Worm (Caenorhabditis elegans) whole organism, mixed stage, embryonic: Measurements from ENCODE around the gene ZK938.3.
A peak's percentile ranks its signal among the peaks of the same experiment; 100 is the strongest.

Experiments
- bed-3 ChIP-seq: fragments of 200-800 bp; sonication (Bioruptor generic); optimal IDR thresholded peaks from 3 replicates; lab custom pipeline; 2018; ENCODE audit warnings: mild to moderate bottlenecking, missing genetic modification characterization, moderate library complexity, missing compliant biosample characterization
- blmp-1 ChIP-seq: fragments of 150-350 bp; optimal IDR thresholded peaks from 2 replicates; lab custom pipeline; 2014; ENCODE audit warnings: missing biosample characterization, missing genetic modification characterization
- ceh-39 ChIP-seq: fragments of 150-350 bp; optimal IDR thresholded peaks from 2 replicates; lab custom pipeline; 2014; ENCODE audit warnings: missing biosample characterization, missing genetic modification characterization
- ceh-43 ChIP-seq: fragments of 200-800 bp; sonication (Bioruptor generic); optimal IDR thresholded peaks from 2 replicates; lab custom pipeline; 2018; ENCODE audit warnings: mild to moderate bottlenecking, missing genetic modification characterization, moderate library complexity, missing compliant biosample characterization
- ceh-83 ChIP-seq: fragments of 200-800 bp; sonication (Bioruptor generic); optimal IDR thresholded peaks from 2 replicates; lab custom pipeline; 2018; ENCODE audit warnings: mild to moderate bottlenecking, missing genetic modification characterization, missing compliant biosample characterization
- ces-1 ChIP-seq: fragments of 150-350 bp; optimal IDR thresholded peaks from 2 replicates; lab custom pipeline; 2014; ENCODE audit warnings: missing biosample characterization, missing genetic modification reagents, missing genetic modification characterization
- cnd-1 ChIP-seq: fragments of 200-800 bp; sonication (Bioruptor generic); optimal IDR thresholded peaks from 2 replicates; lab custom pipeline; 2018; ENCODE audit warnings: mild to moderate bottlenecking, missing genetic modification characterization, missing compliant biosample characterization
- drap-1 ChIP-seq: fragments of 200-800 bp; sonication (Bioruptor generic); optimal IDR thresholded peaks from 3 replicates; lab custom pipeline; 2018; ENCODE audit warnings: mild to moderate bottlenecking, missing genetic modification characterization, missing compliant biosample characterization
- elt-1 ChIP-seq: sonication (generic microtip); optimal IDR thresholded peaks from 2 replicates; lab custom pipeline; 2017; ENCODE audit warnings: missing genetic modification characterization, mild to moderate bottlenecking, missing compliant biosample characterization, antibody characterized with exemption, moderate library complexity, borderline replicate concordance; ENCODE audit not compliant: insufficient read depth
- elt-3 ChIP-seq: fragments of 150-350 bp; optimal IDR thresholded peaks from 2 replicates; lab custom pipeline; 2014; ENCODE audit warnings: missing biosample characterization, missing genetic modification characterization
- ham-2 ChIP-seq: fragments of 200-800 bp; sonication (Bioruptor generic); optimal IDR thresholded peaks from 2 replicates; lab custom pipeline; 2018; ENCODE audit warnings: mild to moderate bottlenecking, missing genetic modification characterization, missing compliant biosample characterization
- hlh-1 ChIP-seq: fragments of 150-350 bp; optimal IDR thresholded peaks from 2 replicates; lab custom pipeline; 2014; ENCODE audit warnings: missing biosample characterization, missing genetic modification reagents, missing genetic modification characterization
- lin-13 ChIP-seq: fragments of 150-350 bp; optimal IDR thresholded peaks from 2 replicates; lab custom pipeline; 2014; ENCODE audit warnings: missing biosample characterization, missing genetic modification characterization
- lsy-2 ChIP-seq: fragments of 150-350 bp; optimal IDR thresholded peaks from 2 replicates; lab custom pipeline; 2014; ENCODE audit warnings: missing biosample characterization, missing genetic modification characterization
- mep-1 ChIP-seq: fragments of 150-350 bp; optimal IDR thresholded peaks from 2 replicates; lab custom pipeline; 2017; ENCODE audit warnings: missing biosample characterization, missing genetic modification reagents, missing genetic modification characterization, inconsistent platforms
- mls-2 ChIP-seq: sonication (generic microtip); optimal IDR thresholded peaks from 2 replicates; lab custom pipeline; 2016; ENCODE audit warnings: mild to moderate bottlenecking, missing genetic modification characterization, moderate library complexity, missing compliant biosample characterization
- nhr-237 ChIP-seq: fragments of 150-350 bp; optimal IDR thresholded peaks from 2 replicates; lab custom pipeline; 2014; ENCODE audit warnings: missing biosample characterization, missing genetic modification characterization
- nhr-28 ChIP-seq: fragments of 150-350 bp; optimal IDR thresholded peaks from 2 replicates; lab custom pipeline; 2014; ENCODE audit warnings: missing biosample characterization, missing genetic modification characterization
- sem-2 ChIP-seq: fragments of 200-800 bp; sonication (Bioruptor generic); optimal IDR thresholded peaks from 2 replicates; lab custom pipeline; 2018; ENCODE audit warnings: mild to moderate bottlenecking, missing genetic modification characterization, missing compliant biosample characterization
- snpc-4 ChIP-seq: fragments of 150-350 bp; optimal IDR thresholded peaks from 2 replicates; lab custom pipeline; 2014; ENCODE audit warnings: missing biosample characterization, missing genetic modification characterization
- sptf-1 ChIP-seq: sonication (generic microtip); optimal IDR thresholded peaks from 2 replicates; lab custom pipeline; 2017; ENCODE audit warnings: mild to moderate bottlenecking, missing genetic modification characterization, moderate library complexity, missing compliant biosample characterization
- unc-120 ChIP-seq: sonication (generic microtip); optimal IDR thresholded peaks from 2 replicates; lab custom pipeline; 2017; ENCODE audit warnings: missing genetic modification characterization, missing compliant biosample characterization; ENCODE audit not compliant: poor library complexity, severe bottlenecking
- unc-39 ChIP-seq: fragments of 150-350 bp; optimal IDR thresholded peaks from 2 replicates; lab custom pipeline; 2014; ENCODE audit warnings: missing biosample characterization, missing genetic modification characterization
- unc-62 ChIP-seq: fragments of 150-350 bp; optimal IDR thresholded peaks from 2 replicates; lab custom pipeline; 2014; ENCODE audit warnings: missing biosample characterization, missing genetic modification reagents, missing genetic modification characterization
- zip-8 ChIP-seq: fragments of 150-350 bp; optimal IDR thresholded peaks from 2 replicates; lab custom pipeline; 2014; ENCODE audit warnings: missing biosample characterization, missing genetic modification characterization

ZK938.3 gene

ce11 chrII:9850945-9851344, 17.2 kb upstream of the ZK938.3 start, which contains the start of gene ZK938.10:
TSS of gene ZK938.10 (minus strand) at chrII:9851045.
- TF ChIP-seq lsy-2 (tag; lab: Kevin White, UChicago): no peak
- no peak for TF ChIP-seq hlh-1 (tag; lab: Kevin White, UChicago)
- no peak for TF ChIP-seq blmp-1 (tag; lab: Kevin White, UChicago)
- no peak for TF ChIP-seq nhr-237 (tag; lab: Kevin White, UChicago)
- no peak for TF ChIP-seq mls-2 (tag; lab: Kevin White, UChicago)
- no peak for TF ChIP-seq nhr-28 (tag; lab: Kevin White, UChicago)
- TF ChIP-seq snpc-4: no peak
- no peak for TF ChIP-seq mep-1 (tag; lab: Kevin White, UChicago)
- TF ChIP-seq sptf-1 (tag; lab: Kevin White, UChicago): no peak
- TF ChIP-seq elt-1 (tag; lab: Kevin White, UChicago): no peak
- TF ChIP-seq elt-3 (tag; lab: Kevin White, UChicago): no peak

- TF ChIP-seq lin-13 (no peak), ceh-39 (tag; lab: Kevin White, UChicago) (no peak), zip-8 (tag; lab: Kevin White, UChicago) (no peak), elt-3 (tag; lab: Kevin White, UChicago) (no peak), nhr-28 (tag; lab: Kevin White, UChicago) (no peak)
- TF ChIP-seq, all 35 proteins: peak for 0
Observed at ce11 chrII:9849497-9849896, 15.7 kb upstream of the ZK938.3 start, which contains the start of gene old-2. TSS of gene old-2 (minus strand) at chrII:9849597.

DNA sequence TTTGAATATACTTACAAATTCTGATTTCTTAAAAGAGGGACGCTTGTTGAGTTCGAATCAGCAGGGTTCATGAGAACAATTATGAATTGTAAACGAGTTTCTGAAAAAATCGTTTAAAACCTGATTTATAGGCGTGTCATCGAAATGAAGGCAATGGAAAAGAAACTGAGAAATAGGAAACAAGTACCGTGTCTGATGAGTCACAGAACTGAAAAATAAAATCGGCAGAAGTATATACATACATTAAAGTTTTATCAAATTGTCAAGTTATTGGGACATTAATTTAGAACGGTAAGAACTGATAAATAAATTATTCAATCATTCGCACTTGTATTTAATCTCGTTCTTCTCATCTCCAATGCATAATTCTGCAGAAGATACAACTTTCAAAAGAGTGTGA, 11.5 kb upstream of the ZK938.3 start, which contains the start of gene chil-9:
Gene chil-9, minus strand, starts transcription at position 101 of the 400 bp plus-strand sequence.
- TF ChIP-seq nhr-237 (tag; lab: Kevin White, UChicago): no peak
- no peak for TF ChIP-seq ceh-39 (tag; lab: Kevin White, UChicago)
- no peak for TF ChIP-seq ceh-83 (GFP tag; lab: Kevin White, UChicago)
- no peak for TF ChIP-seq unc-62 (GFP tag; lab: Kevin White, UChicago)
- no peak for TF ChIP-seq unc-120
- no peak for TF ChIP-seq ces-1 (GFP tag; lab: Kevin White, UChicago)
- TF ChIP-seq nhr-28 (tag; lab: Kevin White, UChicago): no peak
- TF ChIP-seq bed-3 (GFP tag; lab: Kevin White, UChicago): no peak
- TF ChIP-seq ceh-43: no peak
- no peak for TF ChIP-seq zip-8 (tag; lab: Kevin White, UChicago)
- TF ChIP-seq mls-2 (tag; lab: Kevin White, UChicago): no peak
- no peak for TF ChIP-seq ham-2
- TF ChIP-seq sem-2: no peak
- TF ChIP-seq hlh-1 (tag; lab: Kevin White, UChicago): no peak
- TF ChIP-seq lsy-2 (tag; lab: Kevin White, UChicago): no peak

DNA sequence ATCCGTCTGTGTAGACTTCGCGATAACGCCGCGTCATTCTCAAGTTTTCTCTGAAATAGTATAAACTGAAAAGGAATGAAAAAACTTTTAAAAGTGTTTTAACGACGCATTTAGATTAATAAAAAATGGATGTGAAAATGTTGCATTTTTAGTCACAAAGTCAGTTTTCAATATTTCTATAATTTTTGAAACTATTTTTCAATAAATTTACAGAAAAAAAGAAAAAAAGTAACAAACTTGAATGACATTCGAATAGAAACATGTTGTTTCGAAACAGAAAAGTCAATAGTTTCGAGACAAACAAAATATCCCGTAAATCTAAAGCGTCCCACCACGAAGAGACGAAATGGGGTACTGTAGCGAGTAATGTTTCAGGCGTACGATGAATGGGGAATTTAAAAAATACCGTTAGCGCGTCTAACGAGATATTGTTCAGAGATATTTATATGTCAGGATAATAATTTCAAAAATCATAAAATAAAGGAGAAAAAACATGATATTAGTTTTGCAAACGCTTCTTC, 8.3 kb upstream of the ZK938.3 start, which contains the start of gene rnh-1.2:
Gene rnh-1.2, minus strand, starts transcription at position 51 of the 521 bp plus-strand sequence.
- TF ChIP-seq ces-1 (GFP tag; lab: Kevin White, UChicago) (no peak), ceh-39 (tag; lab: Kevin White, UChicago) (no peak), drap-1 (GFP tag; lab: Kevin White, UChicago) (no peak), elt-1 (tag; lab: Kevin White, UChicago) (no peak), unc-62 (GFP tag; lab: Kevin White, UChicago) (no peak), cnd-1 (no peak), nhr-237 (tag; lab: Kevin White, UChicago) (no peak)
- TF ChIP-seq, all 35 proteins: peak for 0

ce11 chrII:9840313-9840712, 6.6 kb upstream of the ZK938.3 start, which contains the start of gene ZK938.11:
TSS of gene ZK938.11 (minus strand) at chrII:9840413.
- no peak for TF ChIP-seq lsy-2 (tag; lab: Kevin White, UChicago)
- TF ChIP-seq elt-1 (tag; lab: Kevin White, UChicago): peak; percentile 87

DNA sequence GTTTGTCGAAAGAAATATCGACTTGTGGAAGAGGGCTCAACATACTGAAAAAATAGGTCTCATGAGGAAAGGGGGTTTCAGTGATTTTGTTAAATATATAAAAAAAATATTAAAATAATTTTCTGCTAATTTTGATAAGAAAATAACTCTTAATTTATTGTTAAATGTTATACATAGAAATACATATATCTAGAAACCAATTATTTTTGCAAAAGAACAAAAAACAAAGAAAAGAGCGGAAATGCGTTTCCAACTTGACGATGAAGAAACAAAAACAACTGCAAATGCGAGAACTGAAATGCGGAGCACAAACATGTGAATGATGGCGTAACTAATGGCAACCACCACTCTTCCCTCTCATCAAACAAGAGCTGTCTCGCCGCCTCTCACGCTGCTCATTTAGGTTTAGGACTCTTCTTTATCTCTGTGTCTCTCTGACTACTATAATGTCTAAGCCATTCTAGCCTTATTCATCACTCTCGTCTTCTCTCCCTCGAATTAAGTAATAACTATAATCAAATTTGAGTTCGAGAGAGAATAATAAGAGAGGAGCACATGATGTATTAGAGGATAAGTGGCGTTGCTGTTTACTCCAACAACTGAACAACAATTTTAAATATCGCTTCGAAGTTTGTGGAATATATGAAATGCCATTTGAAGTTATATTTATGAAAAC, 4.6 kb upstream of the ZK938.3 start, which contains the start of gene arrd-4:
Gene arrd-4, minus strand, starts transcription at position 51 of the 676 bp plus-strand sequence.
- TF ChIP-seq ceh-83 (GFP tag; lab: Kevin White, UChicago): no peak
- TF ChIP-seq ces-1 (GFP tag; lab: Kevin White, UChicago): peak; percentile 99
- no peak for TF ChIP-seq unc-39 (tag; lab: Kevin White, UChicago)
